Fruit fly (Drosophila melanogaster): ENCODE measurements around the gene CG17568.
A peak's percentile ranks its signal among the peaks of the same experiment; 100 is the strongest.

Gene CG17568

DNA sequence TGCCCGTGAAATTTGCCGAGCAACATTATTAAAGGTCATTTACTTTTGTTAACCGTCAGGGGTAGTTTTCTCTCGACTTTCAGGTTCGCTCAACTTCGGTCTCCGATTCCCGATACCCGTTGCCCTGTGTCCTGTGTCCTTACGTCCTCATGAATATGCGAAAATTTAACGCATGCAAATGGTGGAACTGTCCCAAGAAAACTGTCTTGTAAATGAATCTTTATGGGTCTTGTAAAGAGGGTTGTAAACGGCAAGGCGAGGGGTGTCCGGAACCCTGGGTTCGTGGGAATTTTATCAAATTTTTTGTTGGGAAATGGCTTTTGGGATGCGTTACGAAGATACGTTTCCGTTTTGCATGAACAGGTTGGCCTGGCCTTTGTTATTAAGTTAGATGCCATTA, 41.8 kb downstream of the CG17568 start (continued):
- TF ChIP-seq ap (GFP tag; IDR thresholded peaks at IDR 0.05) (no peak), dpn (GFP tag; optimal IDR thresholded peaks at IDR 0.05) (no peak), grau (tag; optimal IDR thresholded peaks at IDR 0.05) (no peak), klu (GFP tag; IDR thresholded peaks at IDR 0.05) (no peak), Oaz (GFP tag; IDR thresholded peaks at IDR 0.05) (no peak), Awh (GFP tag; IDR thresholded peaks at IDR 0.05) (no peak), eyg (GFP tag; optimal IDR thresholded peaks at IDR 0.05) (no peak), mld (GFP tag; IDR thresholded peaks at IDR 0.05; ENCODE audit: partially characterized antibody) (no peak), CG15269 (tag; optimal IDR thresholded peaks at IDR 0.05) (no peak), row (GFP tag; IDR thresholded peaks at IDR 0.05) (no peak), CG34422 (GFP tag; IDR thresholded peaks at IDR 0.05) (no peak), Hmx (GFP tag; optimal IDR thresholded peaks at IDR 0.05) (no peak), zen (tag; optimal IDR thresholded peaks at IDR 0.05) (peak; percentile 4), abd-A (tag; optimal IDR thresholded peaks at IDR 0.05) (peak; percentile 50), CG14860 (GFP tag; IDR thresholded peaks at IDR 0.05; ENCODE audit: partially characterized antibody) (no peak), CG6765 (GFP tag; optimal IDR thresholded peaks at IDR 0.05) (no peak), CG9609 (GFP tag; optimal IDR thresholded peaks at IDR 0.05) (no peak), CG16863 (GFP tag; optimal IDR thresholded peaks at IDR 0.05) (no peak), pfk (GFP tag; optimal IDR thresholded peaks at IDR 0.05) (peak; percentile 12), HLH4C (GFP tag; IDR thresholded peaks at IDR 0.05; ENCODE audit: partially characterized antibody) (no peak)

DNA sequence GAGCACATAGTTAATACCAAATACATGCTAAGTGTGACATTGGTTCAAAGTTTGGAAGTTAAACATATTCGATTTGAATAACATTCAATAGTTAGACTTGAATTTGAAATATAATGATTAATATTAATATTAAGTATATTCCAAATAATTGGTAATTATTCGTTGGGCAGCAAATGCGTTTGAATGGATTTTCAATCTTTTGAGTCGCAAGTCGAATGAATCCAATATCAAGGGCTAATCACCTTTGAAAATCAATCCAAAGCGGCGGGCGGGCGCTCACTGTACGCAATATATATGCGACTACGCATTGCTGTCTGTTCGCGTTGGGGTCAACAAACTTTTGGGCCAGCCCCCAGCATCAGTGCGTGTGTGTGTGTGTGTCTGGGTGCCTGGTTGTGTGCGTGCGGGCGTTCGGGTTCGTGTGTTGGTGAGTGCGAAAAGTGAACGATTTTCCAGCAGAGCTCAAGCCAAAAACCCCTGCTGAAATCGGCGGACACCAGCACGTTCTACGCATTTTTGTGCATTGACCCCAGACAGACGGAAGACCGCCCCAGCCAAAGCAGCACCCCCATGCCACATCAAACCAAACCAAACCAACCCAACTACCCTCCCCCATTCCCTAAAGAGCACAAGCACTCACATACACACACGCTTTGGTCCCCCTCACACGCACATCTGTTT, 43.0 kb downstream of the CG17568 start:
- 0 out of 3 replicates have a peak, but pooled peaks have one; percentile 21 for TF ChIP-seq Optix (GFP tag; IDR thresholded peaks at IDR 0.05)
- 0 out of 2 replicates have a peak, but pooled peaks have one; percentile 14 for TF ChIP-seq CG43689 (GFP tag; IDR thresholded peaks at IDR 0.05)
- TF ChIP-seq cg (GFP tag; optimal IDR thresholded peaks at IDR 0.05): peak; percentile 79
- peak; percentile 29 for TF ChIP-seq CoRest (tag; optimal IDR thresholded peaks at IDR 0.05)
- peak; percentile 8 for TF ChIP-seq CG1603 (tag; optimal IDR thresholded peaks at IDR 0.05)
- no peak for TF ChIP-seq CG12071 (GFP tag; optimal IDR thresholded peaks at IDR 0.05)
- no peak for TF ChIP-seq sc (optimal IDR thresholded peaks at IDR 0.05)
- no peak for TF ChIP-seq sc (GFP tag; optimal IDR thresholded peaks at IDR 0.05)
- TF ChIP-seq BtbVII (GFP tag; optimal IDR thresholded peaks at IDR 0.05): peak; percentile 17
- TF ChIP-seq mld (GFP tag; IDR thresholded peaks at IDR 0.05; ENCODE audit: partially characterized antibody): no peak
- TF ChIP-seq org-1 (GFP tag; optimal IDR thresholded peaks at IDR 0.05): peak; percentile 21
- TF ChIP-seq abd-A (tag; optimal IDR thresholded peaks at IDR 0.05): peak; percentile 57
- peak; percentile 50 for TF ChIP-seq fd96Cb (tag; optimal IDR thresholded peaks at IDR 0.05)
- TF ChIP-seq lilli (GFP tag; optimal IDR thresholded peaks at IDR 0.05): no peak
- no peak for TF ChIP-seq CG5245 (GFP tag; optimal IDR thresholded peaks at IDR 0.05)
- TF ChIP-seq CG13894 (tag; optimal IDR thresholded peaks at IDR 0.05): peak; percentile 14
- peak in 1 of 2 experiments; percentile 21 for TF ChIP-seq dpn (GFP tag; optimal IDR thresholded peaks at IDR 0.05)
- TF ChIP-seq sd (tag; optimal IDR thresholded peaks at IDR 0.05): no peak
- TF ChIP-seq ro (GFP tag; IDR thresholded peaks at IDR 0.05): no peak
- TF ChIP-seq CG9932 (GFP tag; IDR thresholded peaks at IDR 0.05): 0 out of 2 replicates have a peak, but pooled peaks have one; percentile 28
- TF ChIP-seq CG8290 (GFP tag; optimal IDR thresholded peaks at IDR 0.05): no peak
- peak in 1 of 2 experiments; percentile 9 for TF ChIP-seq CG8290 (tag; optimal IDR thresholded peaks at IDR 0.05)
- peak; percentile 2 for TF ChIP-seq PHDP (tag; optimal IDR thresholded peaks at IDR 0.05)
- TF ChIP-seq Vsx1 (GFP tag; optimal IDR thresholded peaks at IDR 0.05): peak; percentile 19
- TF ChIP-seq Doc2 (GFP tag; IDR thresholded peaks at IDR 0.05): no peak
- TF ChIP-seq prd (optimal IDR thresholded peaks at IDR 0.05): no peak
- TF ChIP-seq prd (GFP tag; IDR thresholded peaks at IDR 0.05): no peak
- TF ChIP-seq CG17829 (tag; optimal IDR thresholded peaks at IDR 0.05): no peak
- TF ChIP-seq Meics (GFP tag; optimal IDR thresholded peaks at IDR 0.05): peak; percentile 11
- 0 out of 3 replicates have a peak, but pooled peaks have one; percentile 27 for TF ChIP-seq so (GFP tag; IDR thresholded peaks at IDR 0.05)
- TF ChIP-seq CG13123 (GFP tag; optimal IDR thresholded peaks at IDR 0.05): no peak
- TF ChIP-seq dmrt99B (tag; optimal IDR thresholded peaks at IDR 0.05): peak; percentile 59
- TF ChIP-seq onecut (GFP tag; IDR thresholded peaks at IDR 0.05): peak; percentile 48
